Fruit fly (Drosophila melanogaster): ENCODE measurements around the gene CG3386.

CG3386 gene

DNA sequence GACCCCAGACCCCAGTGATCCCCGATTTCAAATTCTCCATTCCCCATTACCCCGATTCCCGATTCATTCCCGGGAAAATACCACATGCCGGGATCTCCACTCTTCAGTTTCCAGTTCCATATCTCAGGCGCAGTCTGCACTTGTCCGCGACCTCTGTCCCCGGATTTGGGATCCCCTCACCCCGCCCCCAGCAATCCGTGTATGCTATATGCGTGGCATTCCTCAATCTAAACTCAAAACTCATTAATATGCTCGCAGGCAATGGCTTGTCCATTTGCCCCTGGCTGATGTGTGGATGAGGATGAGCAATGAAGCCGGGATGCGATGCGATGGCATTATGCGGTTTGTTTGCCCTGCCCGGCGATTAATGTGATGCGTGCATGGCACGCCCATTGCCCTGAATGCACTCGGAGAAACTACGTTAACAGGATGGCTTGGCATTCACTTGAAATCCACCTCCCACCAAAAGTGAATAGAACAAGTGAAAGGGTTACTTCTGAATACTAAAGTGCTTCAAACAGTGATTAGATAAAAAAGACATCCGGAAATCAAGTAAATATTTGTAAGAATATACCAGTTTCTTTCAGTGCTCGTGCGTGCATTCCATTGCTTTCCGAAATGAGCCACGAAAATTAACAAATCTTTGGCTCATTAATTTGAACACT is 43.4 kb upstream of the CG3386 start (continued):
- no peak for TF ChIP-seq hkb (optimal IDR thresholded peaks at IDR 0.05)
- TF ChIP-seq hkb (GFP tag; IDR thresholded peaks at IDR 0.05), result peak; percentile 80
- TF ChIP-seq CG7963 (GFP tag; IDR thresholded peaks at IDR 0.05; ENCODE audit: partially characterized antibody), result no peak
- peak; percentile 39 for TF ChIP-seq CG2116 (GFP tag; optimal IDR thresholded peaks at IDR 0.05)
- no peak for TF ChIP-seq hb (GFP tag; IDR thresholded peaks at IDR 0.05; ENCODE audit: partially characterized antibody)
- peak; percentile 87 for TF ChIP-seq gcm (GFP tag; optimal IDR thresholded peaks at IDR 0.05)
- peak; percentile 44 for TF ChIP-seq bcd (GFP tag; optimal IDR thresholded peaks at IDR 0.05)
- TF ChIP-seq CG2875 (GFP tag; optimal IDR thresholded peaks at IDR 0.05), result peak; percentile 82
- TF ChIP-seq sna (GFP tag; IDR thresholded peaks at IDR 0.05; ENCODE audit: partially characterized antibody), result no peak
- peak; percentile 69 for TF ChIP-seq E2f1 (GFP tag; IDR thresholded peaks at IDR 0.05)
- TF ChIP-seq Fer3 (tag; optimal IDR thresholded peaks at IDR 0.05), result no peak
- TF ChIP-seq CG10979 (tag; optimal IDR thresholded peaks at IDR 0.05), result peak; percentile 95
- no peak for TF ChIP-seq exex (tag; optimal IDR thresholded peaks at IDR 0.05)
- TF ChIP-seq lbe (GFP tag; optimal IDR thresholded peaks at IDR 0.05), result peak; percentile 72
- peak; percentile 54; the same call in 1 of the 3 replicates for TF ChIP-seq jigr1 (GFP tag; IDR thresholded peaks at IDR 0.05)
- TF ChIP-seq salm (tag; optimal IDR thresholded peaks at IDR 0.05), result no peak
- TF ChIP-seq CG12744 (GFP tag; optimal IDR thresholded peaks at IDR 0.05), result peak; percentile 64
- no peak for TF ChIP-seq Dek (tag; optimal IDR thresholded peaks at IDR 0.05)
- TF ChIP-seq Lpt (GFP tag; optimal IDR thresholded peaks at IDR 0.05), result no peak
- TF ChIP-seq CG12659 (GFP tag; optimal IDR thresholded peaks at IDR 0.05), result no peak
- TF ChIP-seq Doc2 (GFP tag; IDR thresholded peaks at IDR 0.05), result no peak
- peak; percentile 79 for TF ChIP-seq peb (GFP tag; IDR thresholded peaks at IDR 0.05)
- TF ChIP-seq CG6791 (GFP tag; IDR thresholded peaks at IDR 0.05; ENCODE audit: partially characterized antibody), result no peak
- peak; percentile 8 for TF ChIP-seq CG6654 (GFP tag; optimal IDR thresholded peaks at IDR 0.05)
- peak; percentile 4 for TF ChIP-seq CG10565 (GFP tag; optimal IDR thresholded peaks at IDR 0.05)
- TF ChIP-seq CG1529 (GFP tag; optimal IDR thresholded peaks at IDR 0.05), result peak; percentile 68
- no peak for TF ChIP-seq CG11560 (tag; IDR thresholded peaks at IDR 0.05)
- peak; percentile 65 for TF ChIP-seq Nf-YB (GFP tag; optimal IDR thresholded peaks at IDR 0.05)
- TF ChIP-seq CG8089 (GFP tag; optimal IDR thresholded peaks at IDR 0.05), result peak; percentile 87
- no peak for TF ChIP-seq caup (GFP tag; optimal IDR thresholded peaks at IDR 0.05; ENCODE audit: severe bottlenecking)
- TF ChIP-seq en (GFP tag; optimal IDR thresholded peaks at IDR 0.05), result peak; percentile 72
- no peak for TF ChIP-seq HmgZ (tag; optimal IDR thresholded peaks at IDR 0.05)
- peak; percentile 63 for TF ChIP-seq CG10366 (GFP tag; IDR thresholded peaks at IDR 0.05)
- peak; percentile 63 for TF ChIP-seq her (GFP tag; optimal IDR thresholded peaks at IDR 0.05)
- TF ChIP-seq pum (GFP tag; optimal IDR thresholded peaks at IDR 0.05), result peak; percentile 86
- TF ChIP-seq Awh (GFP tag; IDR thresholded peaks at IDR 0.05), result peak; percentile 54
- peak; percentile 50 for TF ChIP-seq CG4707 (GFP tag; optimal IDR thresholded peaks at IDR 0.05)
- peak; percentile 82 for TF ChIP-seq CG17361 (GFP tag; IDR thresholded peaks at IDR 0.05)
- TF ChIP-seq Ets65A (GFP tag), result peak; percentile 98
- no peak for TF ChIP-seq tna (GFP tag; IDR thresholded peaks at IDR 0.05; ENCODE audit: partially characterized antibody)
- TF ChIP-seq CG10147 (GFP tag; optimal IDR thresholded peaks at IDR 0.05), result no peak
- TF ChIP-seq jing (GFP tag; optimal IDR thresholded peaks at IDR 0.05), result peak; percentile 61
- no peak for TF ChIP-seq CG31365 (tag; optimal IDR thresholded peaks at IDR 0.05)
- no peak for TF ChIP-seq CG34376 (GFP tag; optimal IDR thresholded peaks at IDR 0.05)
- no peak for TF ChIP-seq sc (optimal IDR thresholded peaks at IDR 0.05)
- peak; percentile 87 for TF ChIP-seq sc (GFP tag; optimal IDR thresholded peaks at IDR 0.05)
- peak; percentile 71 for TF ChIP-seq ap (GFP tag; IDR thresholded peaks at IDR 0.05)
- TF ChIP-seq toy (GFP tag; IDR thresholded peaks at IDR 0.05), result no peak
- peak; percentile 8 for TF ChIP-seq trh (GFP tag; optimal IDR thresholded peaks at IDR 0.05)
- no peak for TF ChIP-seq Fer2 (tag; optimal IDR thresholded peaks at IDR 0.05)
